Fruit fly (Drosophila melanogaster) whole organism, embryonic: Measurements from ENCODE around the gene dachs.

Experiments used
- Ada2b ChIP-seq: fragments of 200-800 bp; sonication (Bioruptor generic); IDR thresholded peaks from 2 replicates; pipeline ENCODE4 v1.3.6; 2022; ENCODE audit warnings: missing biosample characterization, missing genetic modification characterization
- CG11456 ChIP-seq: fragments of 200-800 bp; sonication (Bioruptor generic); IDR thresholded peaks from 3 replicates; pipeline ENCODE4 v1.3.6; 2022; ENCODE audit warnings: missing biosample characterization, missing genetic modification characterization
- CG12219 ChIP-seq: fragments of 200-800 bp; sonication (Bioruptor generic); optimal IDR thresholded peaks from 3 replicates; lab custom pipeline; 2018; ENCODE audit warnings: missing biosample characterization, mild to moderate bottlenecking, missing genetic modification characterization
- CG1233 ChIP-seq: fragments of 200-800 bp; sonication (Bioruptor generic); optimal IDR thresholded peaks from 4 replicates; lab custom pipeline; 2018; ENCODE audit warnings: missing biosample characterization, mild to moderate bottlenecking, missing genetic modification characterization
- CG15479 ChIP-seq: fragments of 200-800 bp; sonication (Bioruptor generic); optimal IDR thresholded peaks from 3 replicates; lab custom pipeline; 2019; ENCODE audit warnings: missing biosample characterization, mild to moderate bottlenecking, missing genetic modification characterization, moderate library complexity
- CG17359 ChIP-seq: fragments of 200-800 bp; sonication (Bioruptor generic); optimal IDR thresholded peaks from 3 replicates; lab custom pipeline; 2018; ENCODE audit warnings: missing biosample characterization, mild to moderate bottlenecking, missing genetic modification characterization, moderate library complexity
- CG18599 ChIP-seq: fragments of 200-800 bp; sonication (Bioruptor generic); optimal IDR thresholded peaks from 3 replicates; lab custom pipeline; 2017; ENCODE audit warnings: missing biosample characterization, missing genetic modification characterization, mild to moderate bottlenecking, moderate library complexity, missing genetic modification reagents
- CG2678 ChIP-seq: fragments of 200-800 bp; sonication (Bioruptor generic); optimal IDR thresholded peaks from 3 replicates; lab custom pipeline; 2019; ENCODE audit warnings: missing biosample characterization, mild to moderate bottlenecking, missing genetic modification characterization, moderate library complexity
- CG2712 ChIP-seq: fragments of 200-800 bp; optimal IDR thresholded peaks from 3 replicates; lab custom pipeline; 2019; ENCODE audit warnings: missing biosample characterization, mild to moderate bottlenecking, missing genetic modification characterization, moderate library complexity
- CG30020 ChIP-seq: fragments of 200-800 bp; optimal IDR thresholded peaks from 2 replicates; lab custom pipeline; 2019; ENCODE audit warnings: missing biosample characterization, mild to moderate bottlenecking, missing genetic modification characterization, moderate library complexity
- CG43689 ChIP-seq: fragments of 200-800 bp; sonication (Bioruptor generic); IDR thresholded peaks from 2 replicates; pipeline ENCODE4 v1.3.6; 2022; ENCODE audit warnings: missing biosample characterization, missing genetic modification characterization
- CG6175 ChIP-seq: fragments of 200-800 bp; sonication (Bioruptor generic); IDR thresholded peaks from 3 replicates; pipeline ENCODE4 v1.3.6; 2022; ENCODE audit warnings: missing biosample characterization, missing genetic modification characterization
- CG6689 ChIP-seq: fragments of 200-800 bp; sonication (Bioruptor generic); IDR thresholded peaks from 2 replicates; pipeline ENCODE4 v1.3.6; 2022; ENCODE audit warnings: missing biosample characterization, missing genetic modification characterization
- CG7745 ChIP-seq: fragments of 200-800 bp; sonication (Bioruptor generic); optimal IDR thresholded peaks from 2 replicates; lab custom pipeline; 2018; ENCODE audit warnings: missing biosample characterization, mild to moderate bottlenecking, missing genetic modification characterization, moderate library complexity
- CG7928 ChIP-seq: fragments of 200-800 bp; sonication (Bioruptor generic); optimal IDR thresholded peaks from 2 replicates; lab custom pipeline; 2017; ENCODE audit warnings: missing biosample characterization, mild to moderate bottlenecking, missing genetic modification characterization
- CG8281 ChIP-seq: fragments of 200-800 bp; sonication (Bioruptor generic); optimal IDR thresholded peaks from 2 replicates; lab custom pipeline; 2018; ENCODE audit warnings: missing biosample characterization, mild to moderate bottlenecking, missing genetic modification characterization, moderate library complexity
- CG9797 ChIP-seq: fragments of 200-800 bp; sonication (Bioruptor generic); optimal IDR thresholded peaks from 3 replicates; lab custom pipeline; 2018; ENCODE audit warnings: missing biosample characterization, mild to moderate bottlenecking, missing genetic modification characterization
- D19B ChIP-seq: fragments of 200-800 bp; sonication (Bioruptor generic); optimal IDR thresholded peaks from 2 replicates; lab custom pipeline; 2017; ENCODE audit warnings: missing biosample characterization, mild to moderate bottlenecking, missing genetic modification characterization
- Dip2 ChIP-seq: fragments of 200-800 bp; sonication (Bioruptor generic); IDR thresholded peaks from 2 replicates; pipeline ENCODE4 v1.3.6; 2022; ENCODE audit warnings: missing biosample characterization, missing genetic modification characterization
- Doc2 ChIP-seq: fragments of 200-800 bp; sonication (Bioruptor generic); IDR thresholded peaks from 2 replicates; pipeline ENCODE4 v1.3.6; 2022; ENCODE audit warnings: missing biosample characterization, missing genetic modification characterization
- Eip74EF ChIP-seq, 2 experiments: fragments of 200-800 bp in 1 of 2; fragments of >200 bp in 1 of 2; sonication (Bioruptor generic) in 1 of 2; optimal IDR thresholded peaks; 2 replicates each; lab custom pipeline; 2017 to 2019; ENCODE audit warnings: missing biosample characterization in 2 of 2, missing genetic modification characterization in 2 of 2, mild to moderate bottlenecking in 1 of 2, moderate library complexity in 1 of 2
- Gsc ChIP-seq: fragments of 200-800 bp; sonication (Bioruptor generic); IDR thresholded peaks from 2 replicates; pipeline ENCODE4 v1.3.6; 2022; ENCODE audit warnings: missing biosample characterization, missing genetic modification characterization
- Hr78 ChIP-seq, 2 experiments: fragments of 200-800 bp in 1 of 2; fragments of >200 bp in 1 of 2; sonication (Bioruptor generic) in 1 of 2; optimal IDR thresholded peaks; 2 replicates each; lab custom pipeline; 2017 to 2019; ENCODE audit warnings: missing biosample characterization in 2 of 2, missing genetic modification characterization in 2 of 2, mild to moderate bottlenecking in 1 of 2, moderate library complexity in 1 of 2
- Med ChIP-seq: fragments of 200-800 bp; sonication (Bioruptor generic); peaks from one replicate; lab custom pipeline; 2016; ENCODE audit warnings: missing biosample characterization, missing genetic modification characterization, mild to moderate bottlenecking, inconsistent platforms, moderate library complexity
- Mrtf ChIP-seq: fragments of 200-800 bp; sonication (Bioruptor generic); IDR thresholded peaks from 3 replicates; pipeline ENCODE4 v1.3.6; 2022; ENCODE audit warnings: missing biosample characterization, missing genetic modification characterization
- Ravus ChIP-seq: fragments of 200-800 bp; sonication (Bioruptor generic); IDR thresholded peaks from 2 replicates; pipeline ENCODE4 v1.3.6; 2022; ENCODE audit warnings: missing biosample characterization, missing genetic modification characterization
- Sry-β ChIP-seq: fragments of 200-800 bp; sonication (Bioruptor generic); optimal IDR thresholded peaks from 2 replicates; lab custom pipeline; 2018; ENCODE audit warnings: missing biosample characterization, mild to moderate bottlenecking, missing genetic modification characterization, moderate library complexity
- dpn ChIP-seq, 2 experiments: fragments of 200-800 bp; sonication (Bioruptor generic); optimal IDR thresholded peaks; 3 replicates each; lab custom pipeline; 2016; ENCODE audit warnings: missing biosample characterization in 2 of 2, missing genetic modification characterization in 2 of 2
- fd3F ChIP-seq: fragments of 200-800 bp; sonication (Bioruptor generic); optimal IDR thresholded peaks from 2 replicates; lab custom pipeline; 2018; ENCODE audit warnings: missing biosample characterization, mild to moderate bottlenecking, missing genetic modification characterization, moderate library complexity
- gcm2 ChIP-seq: fragments of 200-800 bp; sonication (Bioruptor generic); optimal IDR thresholded peaks from 2 replicates; lab custom pipeline; 2016; ENCODE audit warnings: missing biosample characterization, missing genetic modification characterization
- grn ChIP-seq: fragments of 200-800 bp; sonication (Bioruptor generic); optimal IDR thresholded peaks from 3 replicates; lab custom pipeline; 2017; ENCODE audit warnings: missing biosample characterization, missing genetic modification characterization
- h ChIP-seq: fragments of >200 bp; optimal IDR thresholded peaks from 2 replicates; lab custom pipeline; 2017
- hbn ChIP-seq: fragments of 200-800 bp; sonication (Bioruptor generic); IDR thresholded peaks from 2 replicates; pipeline ENCODE4 v1.3.6; 2022; ENCODE audit warnings: missing biosample characterization, missing genetic modification characterization; ENCODE audit not compliant: partially characterized antibody
- her ChIP-seq: fragments of 200-800 bp; sonication (Bioruptor generic); optimal IDR thresholded peaks from 2 replicates; lab custom pipeline; 2016; ENCODE audit warnings: missing biosample characterization, missing genetic modification characterization
- ind ChIP-seq: fragments of 200-800 bp; sonication (Bioruptor generic); optimal IDR thresholded peaks from 3 replicates; lab custom pipeline; 2016; ENCODE audit warnings: missing biosample characterization, missing genetic modification characterization
- jumu ChIP-seq: fragments of 200-800 bp; sonication (Bioruptor generic); optimal IDR thresholded peaks from 3 replicates; lab custom pipeline; 2016; ENCODE audit warnings: missing biosample characterization, missing genetic modification characterization
- knrl ChIP-seq: fragments of 200-800 bp; sonication (Bioruptor generic); IDR thresholded peaks from 3 replicates; pipeline ENCODE4 v1.3.6; 2022; ENCODE audit warnings: missing biosample characterization, missing genetic modification characterization; ENCODE audit not compliant: partially characterized antibody
- lola ChIP-seq, 3 experiments: fragments of >200 bp in 2 of 3; fragments of 200-800 bp in 1 of 3; sonication (Bioruptor generic) in 1 of 3; optimal IDR thresholded peaks; 2 replicates each; lab custom pipeline; 2017 to 2019; ENCODE audit warnings: missing biosample characterization in 3 of 3, missing genetic modification characterization in 3 of 3, mild to moderate bottlenecking in 1 of 3, moderate library complexity in 1 of 3
- luna ChIP-seq: fragments of 200-800 bp; sonication (Bioruptor generic); optimal IDR thresholded peaks from 2 replicates; lab custom pipeline; 2016; ENCODE audit warnings: missing biosample characterization, missing genetic modification characterization
- org-1 ChIP-seq: fragments of 200-800 bp; sonication (Bioruptor generic); optimal IDR thresholded peaks from 2 replicates; lab custom pipeline; 2017; ENCODE audit warnings: missing biosample characterization, missing genetic modification characterization
- prd ChIP-seq, 3 experiments: fragments of >200 bp in 2 of 3; fragments of 200-800 bp in 1 of 3; sonication (Bioruptor generic) in 1 of 3; optimal IDR thresholded peaks in 2 of 3; IDR thresholded peaks in 1 of 3; 2 replicates in 2 of 3; 3 replicates in 1 of 3; pipeline versions ENCODE4 v1.3.6 to Lab custom; 2017 to 2022; ENCODE audit warnings: missing biosample characterization in 1 of 3, missing genetic modification characterization in 1 of 3
- pzg ChIP-seq: fragments of 200-800 bp; sonication (Bioruptor generic); optimal IDR thresholded peaks from 3 replicates; lab custom pipeline; 2018; ENCODE audit warnings: missing biosample characterization, mild to moderate bottlenecking, missing genetic modification characterization, moderate library complexity
- sug ChIP-seq: fragments of 200-800 bp; optimal IDR thresholded peaks from 2 replicates; lab custom pipeline; 2019; ENCODE audit warnings: missing biosample characterization, mild to moderate bottlenecking, missing genetic modification characterization, moderate library complexity
- tgo ChIP-seq: fragments of 200-800 bp; sonication (Bioruptor generic); IDR thresholded peaks from 3 replicates; pipeline ENCODE4 v1.3.6; 2022; ENCODE audit warnings: missing biosample characterization, missing genetic modification characterization
- tll ChIP-seq, 2 experiments: fragments of 200-800 bp in 1 of 2; fragments of >200 bp in 1 of 2; sonication (Bioruptor generic) in 1 of 2; optimal IDR thresholded peaks; 2 replicates each; lab custom pipeline; 2017 to 2019; ENCODE audit warnings: missing biosample characterization in 2 of 2, missing genetic modification characterization in 2 of 2, mild to moderate bottlenecking in 1 of 2, moderate library complexity in 1 of 2
- tup ChIP-seq: fragments of 200-800 bp; sonication (Bioruptor generic); optimal IDR thresholded peaks from 2 replicates; lab custom pipeline; 2016; ENCODE audit warnings: missing biosample characterization, mild to moderate bottlenecking, missing genetic modification characterization, moderate library complexity
- vfl ChIP-seq: fragments of 200-800 bp; sonication (Bioruptor generic); optimal IDR thresholded peaks from 2 replicates; lab custom pipeline; 2016; ENCODE audit warnings: missing biosample characterization, missing genetic modification characterization
- yki ChIP-seq: fragments of >200 bp; optimal IDR thresholded peaks from 3 replicates; lab custom pipeline; 2018
- z ChIP-seq: fragments of 200-800 bp; sonication (Bioruptor generic); IDR thresholded peaks from 3 replicates; pipeline ENCODE4 v1.3.6; 2022; ENCODE audit warnings: missing biosample characterization, missing genetic modification characterization

The dachs gene

dm6 chr2L:8461782-8462453 lies 4.7 kb upstream of the dachs start (continued):
- no peak for TF ChIP-seq Sry-β (GFP tag; lab: Kevin White, UChicago)
- TF ChIP-seq ind: peak; percentile 17
- TF ChIP-seq vfl: no peak
- no peak for TF ChIP-seq CG6689 (GFP tag; lab: Robert Waterston, UW)
- no peak for TF ChIP-seq CG15479 (GFP tag; lab: Kevin White, UChicago)
- peak; percentile 14 to 25 for TF ChIP-seq dpn (GFP tag; optimal IDR thresholded peaks at IDR 0.05; lab: Kevin White, UChicago)
- no peak for TF ChIP-seq CG9797 (GFP tag; lab: Kevin White, UChicago)
- peak; percentile 40 for TF ChIP-seq org-1
- peak; percentile 76 for TF ChIP-seq grn
- no peak for TF ChIP-seq CG7928 (GFP tag; lab: Kevin White, UChicago)
- no peak for TF ChIP-seq CG12219 (GFP tag; lab: Kevin White, UChicago)
- no peak for TF ChIP-seq Ravus
- TF ChIP-seq pzg: no peak
- no peak for TF ChIP-seq tll (GFP tag; optimal IDR thresholded peaks at IDR 0.05; lab: Kevin White, UChicago)
- TF ChIP-seq sug (tag; lab: Kevin White, UChicago): peak; percentile 85
- TF ChIP-seq gcm2 (GFP tag; lab: Kevin White, UChicago): no peak
- no peak for TF ChIP-seq CG30020 (tag; lab: Kevin White, UChicago)
- TF ChIP-seq Hr78 (GFP tag; optimal IDR thresholded peaks at IDR 0.05; lab: Kevin White, UChicago): peak in 1 of 2 experiments; percentile 82
- TF ChIP-seq luna (GFP tag; lab: Kevin White, UChicago): no peak
- peak; percentile 13 for TF ChIP-seq fd3F
- TF ChIP-seq jumu (GFP tag; lab: Kevin White, UChicago): no peak
- TF ChIP-seq CG17359 (tag; lab: Kevin White, UChicago): peak; percentile 11
- no peak for TF ChIP-seq Gsc (GFP tag; lab: Robert Waterston, UW)
- no peak for TF ChIP-seq her
- TF ChIP-seq Mrtf: no peak
- TF ChIP-seq Doc2 (GFP tag; lab: Robert Waterston, UW): no peak
- no peak for TF ChIP-seq yki (lab: Kevin White, UChicago)
- no peak for TF ChIP-seq prd (optimal IDR thresholded peaks at IDR 0.05; lab: Kevin White, UChicago)
- TF ChIP-seq prd (GFP tag; IDR thresholded peaks at IDR 0.05; lab: Robert Waterston, UW): 0 out of 3 replicates have a peak, but pooled peaks have one; percentile 18
- no peak for TF ChIP-seq h (lab: Kevin White, UChicago)
- no peak for TF ChIP-seq CG43689
- TF ChIP-seq D19B (GFP tag; lab: Kevin White, UChicago): peak; percentile 11
- no peak for TF ChIP-seq hbn (GFP tag; lab: Robert Waterston, UW)
- TF ChIP-seq CG1233: no peak
- TF ChIP-seq CG8281 (tag; lab: Kevin White, UChicago): no peak
- TF ChIP-seq CG7745: no peak
- TF ChIP-seq Eip74EF (GFP tag; optimal IDR thresholded peaks at IDR 0.05; lab: Kevin White, UChicago): no peak
- TF ChIP-seq tgo (GFP tag; lab: Robert Waterston, UW): no peak
- TF ChIP-seq CG11456 (GFP tag; lab: Robert Waterston, UW): peak; percentile 33; the same call in 1 of the 3 replicates
- no peak for TF ChIP-seq tup (GFP tag; lab: Kevin White, UChicago)
- TF ChIP-seq Ada2b: no peak
- 0 out of 3 replicates have a peak, but pooled peaks have one; percentile 34 for TF ChIP-seq CG6175 (GFP tag; lab: Robert Waterston, UW)
- peak; percentile 81 for TF ChIP-seq Med
- no peak for TF ChIP-seq knrl (GFP tag; lab: Robert Waterston, UW)
- peak; percentile 42 for TF ChIP-seq CG18599 (GFP tag; lab: Kevin White, UChicago)
- no peak for TF ChIP-seq z (GFP tag; lab: Robert Waterston, UW)
- TF ChIP-seq lola (GFP tag; optimal IDR thresholded peaks at IDR 0.05; lab: Kevin White, UChicago): peak in 1 of 3 experiments; percentile 4
- no peak for TF ChIP-seq Dip2 (GFP tag; lab: Robert Waterston, UW)
- peak; percentile 48 for TF ChIP-seq CG2712 (tag; lab: Kevin White, UChicago)
- peak; percentile 61 for TF ChIP-seq CG2678
